Fruit fly (Drosophila melanogaster) whole organism, embryonic: ENCODE measurements around the gene Ir25a.
A peak's percentile ranks its signal among the peaks of the same experiment; 100 is the strongest.

Source experiments
- Ada2b ChIP-seq: fragments of 200-800 bp; sonication (Bioruptor generic); IDR thresholded peaks from 2 replicates; pipeline ENCODE4 v1.3.6; 2022; ENCODE audit warnings: missing biosample characterization, missing genetic modification characterization
- Aef1 ChIP-seq: fragments of 200-800 bp; sonication (Bioruptor generic); IDR thresholded peaks from 3 replicates; pipeline ENCODE4 v1.3.6; 2022; ENCODE audit warnings: missing biosample characterization, missing genetic modification characterization
- BtbVII ChIP-seq: fragments of 200-800 bp; sonication (Bioruptor generic); optimal IDR thresholded peaks from 3 replicates; lab custom pipeline; 2017; ENCODE audit warnings: missing biosample characterization, mild to moderate bottlenecking, missing genetic modification characterization
- CG1024 ChIP-seq: fragments of 200-800 bp; sonication (Bioruptor generic); IDR thresholded peaks from 2 replicates; pipeline ENCODE4 v1.3.6; 2022; ENCODE audit warnings: missing biosample characterization, missing genetic modification characterization
- CG11504 ChIP-seq: fragments of 200-800 bp; sonication (Bioruptor generic); optimal IDR thresholded peaks from 3 replicates; lab custom pipeline; 2019; ENCODE audit warnings: missing biosample characterization, mild to moderate bottlenecking, missing genetic modification characterization, moderate library complexity
- CG14441 ChIP-seq: fragments of 200-800 bp; sonication (Bioruptor generic); IDR thresholded peaks from 2 replicates; pipeline ENCODE4 v1.3.6; 2022; ENCODE audit warnings: missing biosample characterization, missing genetic modification characterization
- CG14710 ChIP-seq: fragments of 200-800 bp; sonication (Bioruptor generic); optimal IDR thresholded peaks from 3 replicates; lab custom pipeline; 2019; ENCODE audit warnings: missing biosample characterization, mild to moderate bottlenecking, missing genetic modification characterization, moderate library complexity
- CG15269 ChIP-seq: fragments of 200-800 bp; sonication (Bioruptor generic); optimal IDR thresholded peaks from 2 replicates; lab custom pipeline; 2018; ENCODE audit warnings: missing biosample characterization, mild to moderate bottlenecking, missing genetic modification characterization, moderate library complexity
- CG1603 ChIP-seq: fragments of 200-800 bp; sonication (Bioruptor generic); optimal IDR thresholded peaks from 2 replicates; lab custom pipeline; 2019; ENCODE audit warnings: missing biosample characterization, mild to moderate bottlenecking, missing genetic modification characterization, moderate library complexity
- CG16815 ChIP-seq: fragments of 200-800 bp; sonication (Bioruptor generic); optimal IDR thresholded peaks from 3 replicates; lab custom pipeline; 2017; ENCODE audit warnings: missing biosample characterization, mild to moderate bottlenecking, missing genetic modification characterization
- CG2678 ChIP-seq: fragments of 200-800 bp; sonication (Bioruptor generic); optimal IDR thresholded peaks from 3 replicates; lab custom pipeline; 2019; ENCODE audit warnings: missing biosample characterization, mild to moderate bottlenecking, missing genetic modification characterization, moderate library complexity
- CG30403 ChIP-seq: fragments of 200-800 bp; sonication (Bioruptor generic); optimal IDR thresholded peaks from 3 replicates; lab custom pipeline; 2016; ENCODE audit warnings: missing biosample characterization, missing genetic modification characterization
- CG32772 ChIP-seq: fragments of 200-800 bp; sonication (Bioruptor generic); IDR thresholded peaks from 2 replicates; pipeline ENCODE4 v1.3.6; 2022; ENCODE audit warnings: missing biosample characterization, missing genetic modification characterization
- CG33557 ChIP-seq: fragments of 200-800 bp; sonication (Bioruptor generic); optimal IDR thresholded peaks from 2 replicates; lab custom pipeline; 2019; ENCODE audit warnings: missing biosample characterization, mild to moderate bottlenecking, missing genetic modification characterization, moderate library complexity
- CG34224 ChIP-seq: fragments of 200-800 bp; sonication (Bioruptor generic); IDR thresholded peaks from 3 replicates; pipeline ENCODE4 v1.3.6; 2022; ENCODE audit warnings: missing biosample characterization, missing genetic modification characterization; ENCODE audit not compliant: partially characterized antibody
- CG6765 ChIP-seq: fragments of 200-800 bp; sonication (Bioruptor generic); optimal IDR thresholded peaks from 3 replicates; lab custom pipeline; 2017; ENCODE audit warnings: missing biosample characterization, mild to moderate bottlenecking, missing genetic modification characterization
- CG7786 ChIP-seq: fragments of 200-800 bp; sonication (Bioruptor generic); optimal IDR thresholded peaks from 2 replicates; lab custom pipeline; 2016; ENCODE audit warnings: missing biosample characterization, missing genetic modification characterization
- CG7928 ChIP-seq: fragments of 200-800 bp; sonication (Bioruptor generic); optimal IDR thresholded peaks from 2 replicates; lab custom pipeline; 2017; ENCODE audit warnings: missing biosample characterization, mild to moderate bottlenecking, missing genetic modification characterization
- CG9437 ChIP-seq: fragments of 200-800 bp; sonication (Bioruptor generic); optimal IDR thresholded peaks from 2 replicates; lab custom pipeline; 2018; ENCODE audit warnings: missing biosample characterization, mild to moderate bottlenecking, missing genetic modification characterization
- D ChIP-seq, 2 experiments: fragments of 200-800 bp in 1 of 2; fragments of >200 bp in 1 of 2; sonication (Bioruptor generic) in 1 of 2; optimal IDR thresholded peaks; 2 replicates in 1 of 2; 3 replicates in 1 of 2; lab custom pipeline; 2017; ENCODE audit warnings: mild to moderate bottlenecking in 1 of 2, missing biosample characterization in 1 of 2, missing genetic modification characterization in 1 of 2, missing genetic modification reagents in 1 of 2
- Dp ChIP-seq: fragments of 200-800 bp; sonication (Bioruptor generic); optimal IDR thresholded peaks from 2 replicates; lab custom pipeline; 2018; ENCODE audit warnings: missing biosample characterization, mild to moderate bottlenecking, missing genetic modification characterization, moderate library complexity
- Dref ChIP-seq: fragments of 200-800 bp; sonication (Bioruptor generic); IDR thresholded peaks from 2 replicates; pipeline ENCODE4 v1.3.6; 2022; ENCODE audit warnings: missing biosample characterization, missing genetic modification characterization
- Eip74EF ChIP-seq, 2 experiments: fragments of 200-800 bp in 1 of 2; fragments of >200 bp in 1 of 2; sonication (Bioruptor generic) in 1 of 2; optimal IDR thresholded peaks; 2 replicates each; lab custom pipeline; 2017 to 2019; ENCODE audit warnings: missing biosample characterization in 2 of 2, missing genetic modification characterization in 2 of 2, mild to moderate bottlenecking in 1 of 2, moderate library complexity in 1 of 2
- Ets97D ChIP-seq: fragments of 200-800 bp; sonication (Bioruptor generic); optimal IDR thresholded peaks from 3 replicates; lab custom pipeline; 2016; ENCODE audit warnings: missing biosample characterization, missing genetic modification characterization
- HHEX ChIP-seq: fragments of 200-800 bp; sonication (Bioruptor generic); optimal IDR thresholded peaks from 3 replicates; lab custom pipeline; 2017; ENCODE audit warnings: missing biosample characterization, mild to moderate bottlenecking, missing genetic modification characterization, missing genetic modification reagents
- HmgD ChIP-seq: fragments of 200-800 bp; sonication (Bioruptor generic); optimal IDR thresholded peaks from 3 replicates; lab custom pipeline; 2016; ENCODE audit warnings: missing biosample characterization, missing genetic modification characterization
- MBD-R2 ChIP-seq: fragments of 200-800 bp; sonication (Bioruptor generic); IDR thresholded peaks from 2 replicates; pipeline ENCODE4 v1.3.6; 2022; ENCODE audit warnings: missing biosample characterization, missing genetic modification characterization
- Med ChIP-seq: fragments of 200-800 bp; sonication (Bioruptor generic); peaks from one replicate; lab custom pipeline; 2016; ENCODE audit warnings: missing biosample characterization, missing genetic modification characterization, mild to moderate bottlenecking, inconsistent platforms, moderate library complexity
- NFAT ChIP-seq: fragments of 200-800 bp; sonication (Bioruptor generic); IDR thresholded peaks from 2 replicates; pipeline ENCODE4 v1.3.6; 2022; ENCODE audit warnings: missing biosample characterization, missing genetic modification characterization
- Nf-YC ChIP-seq: fragments of 200-800 bp; optimal IDR thresholded peaks from 3 replicates; lab custom pipeline; 2019; ENCODE audit warnings: missing biosample characterization, mild to moderate bottlenecking, missing genetic modification characterization, moderate library complexity
- Scr ChIP-seq: fragments of 200-800 bp; sonication (Bioruptor generic); IDR thresholded peaks from 2 replicates; pipeline ENCODE4 v1.3.6; 2022; ENCODE audit warnings: missing biosample characterization, missing genetic modification characterization; ENCODE audit not compliant: partially characterized antibody
- Tbp ChIP-seq: fragments of >200 bp; optimal IDR thresholded peaks from 2 replicates; lab custom pipeline; 2018; ENCODE audit warnings: missing biosample characterization, missing genetic modification characterization
- amos ChIP-seq: fragments of 200-800 bp; sonication (Bioruptor generic); IDR thresholded peaks from 2 replicates; pipeline ENCODE4 v1.3.6; 2022; ENCODE audit warnings: missing biosample characterization, missing genetic modification characterization; ENCODE audit not compliant: partially characterized antibody
- bbx ChIP-seq: fragments of 200-800 bp; sonication (Bioruptor generic); IDR thresholded peaks from 2 replicates; pipeline ENCODE4 v1.3.6; 2022; ENCODE audit warnings: missing biosample characterization, missing genetic modification characterization; ENCODE audit not compliant: partially characterized antibody
- cad ChIP-seq: fragments of >200 bp; optimal IDR thresholded peaks from 2 replicates; lab custom pipeline; 2017; ENCODE audit warnings: missing biosample characterization, missing genetic modification characterization
- dmrt11E ChIP-seq: fragments of 200-800 bp; sonication (Bioruptor generic); optimal IDR thresholded peaks from 3 replicates; lab custom pipeline; 2018; ENCODE audit warnings: missing biosample characterization, mild to moderate bottlenecking, missing genetic modification characterization, moderate library complexity
- fd3F ChIP-seq: fragments of 200-800 bp; sonication (Bioruptor generic); optimal IDR thresholded peaks from 2 replicates; lab custom pipeline; 2018; ENCODE audit warnings: missing biosample characterization, mild to moderate bottlenecking, missing genetic modification characterization, moderate library complexity
- gfzf ChIP-seq: fragments of 200-800 bp; sonication (Bioruptor generic); optimal IDR thresholded peaks from 2 replicates; lab custom pipeline; 2016; ENCODE audit warnings: missing biosample characterization, mild to moderate bottlenecking, missing genetic modification characterization, moderate library complexity
- hb ChIP-seq: fragments of 200-800 bp; sonication (Bioruptor generic); IDR thresholded peaks from 3 replicates; pipeline ENCODE4 v1.3.6; 2022; ENCODE audit warnings: missing biosample characterization, missing genetic modification characterization; ENCODE audit not compliant: partially characterized antibody
- inv ChIP-seq: fragments of 200-800 bp; sonication (Bioruptor generic); IDR thresholded peaks from 2 replicates; pipeline ENCODE4 v1.3.6; 2022; ENCODE audit warnings: missing biosample characterization, missing genetic modification characterization; ENCODE audit not compliant: partially characterized antibody
- lilli ChIP-seq: fragments of 200-800 bp; sonication (Bioruptor generic); optimal IDR thresholded peaks from 3 replicates; lab custom pipeline; 2016; ENCODE audit warnings: missing biosample characterization, missing genetic modification characterization
- nau ChIP-seq: fragments of 200-800 bp; sonication (Bioruptor generic); optimal IDR thresholded peaks from 3 replicates; lab custom pipeline; 2017; ENCODE audit warnings: missing biosample characterization, mild to moderate bottlenecking, missing genetic modification characterization, missing genetic modification reagents
- p53 ChIP-seq: fragments of 200-800 bp; sonication (Bioruptor generic); optimal IDR thresholded peaks from 2 replicates; lab custom pipeline; 2016; ENCODE audit warnings: missing biosample characterization, missing genetic modification characterization
- psq ChIP-seq: fragments of 200-800 bp; sonication (Bioruptor generic); optimal IDR thresholded peaks from 2 replicates; lab custom pipeline; 2017; ENCODE audit warnings: missing biosample characterization, missing genetic modification characterization
- pzg ChIP-seq: fragments of 200-800 bp; sonication (Bioruptor generic); optimal IDR thresholded peaks from 3 replicates; lab custom pipeline; 2018; ENCODE audit warnings: missing biosample characterization, mild to moderate bottlenecking, missing genetic modification characterization, moderate library complexity
- sug ChIP-seq: fragments of 200-800 bp; optimal IDR thresholded peaks from 2 replicates; lab custom pipeline; 2019; ENCODE audit warnings: missing biosample characterization, mild to moderate bottlenecking, missing genetic modification characterization, moderate library complexity
- trem ChIP-seq: fragments of 200-800 bp; optimal IDR thresholded peaks from 3 replicates; lab custom pipeline; 2019; ENCODE audit warnings: missing biosample characterization, mild to moderate bottlenecking, missing genetic modification characterization, moderate library complexity
- twi ChIP-seq: fragments of 200-800 bp; optimal IDR thresholded peaks from 2 replicates; lab custom pipeline; 2019; ENCODE audit warnings: missing biosample characterization, mild to moderate bottlenecking, missing genetic modification characterization, moderate library complexity
- wor ChIP-seq: fragments of 200-800 bp; sonication (Bioruptor generic); IDR thresholded peaks from 2 replicates; pipeline ENCODE4 v1.3.6; 2022; ENCODE audit warnings: missing biosample characterization, missing genetic modification characterization
- yki ChIP-seq: fragments of >200 bp; optimal IDR thresholded peaks from 3 replicates; lab custom pipeline; 2018

Gene Ir25a

dm6 chr2L:4883023-4883392, 47.9 kb upstream of the Ir25a start, which contains the start of the genes Cf2 and CG3008 (continued):
- TF ChIP-seq CG9437 (GFP tag; lab: Kevin White, UChicago) (no peak), CG34224 (GFP tag; lab: Robert Waterston, UW) (peak; percentile 82), dmrt11E (tag; lab: Kevin White, UChicago) (no peak), sug (tag; lab: Kevin White, UChicago) (peak; percentile 1), lilli (GFP tag; lab: Kevin White, UChicago) (peak; percentile 9), CG7786 (no peak), CG14441 (GFP tag; lab: Robert Waterston, UW) (no peak), CG7928 (GFP tag; lab: Kevin White, UChicago) (no peak), cad (GFP tag; lab: Kevin White, UChicago) (no peak), CG30403 (peak; percentile 19), Scr (peak; percentile 90), NFAT (GFP tag; lab: Robert Waterston, UW) (no peak), Nf-YC (tag; lab: Kevin White, UChicago) (peak; percentile 25), HmgD (GFP tag; lab: Kevin White, UChicago) (no peak), CG11504 (tag; lab: Kevin White, UChicago) (no peak), Dp (peak; percentile 29), fd3F (GFP tag; lab: Kevin White, UChicago) (no peak), Aef1 (GFP tag; lab: Robert Waterston, UW) (peak; percentile 16; the same call in 1 of the 3 replicates), Dref (GFP tag; lab: Robert Waterston, UW) (peak; percentile 83), p53 (GFP tag; lab: Kevin White, UChicago) (no peak), MBD-R2 (GFP tag; lab: Robert Waterston, UW) (peak; percentile 64), twi (no peak), gfzf (peak; percentile 21), CG32772 (GFP tag; lab: Robert Waterston, UW) (no peak), pzg (GFP tag; lab: Kevin White, UChicago) (peak; percentile 78), HHEX (GFP tag; lab: Kevin White, UChicago) (no peak), wor (GFP tag; lab: Robert Waterston, UW) (no peak), Tbp (GFP tag; lab: Kevin White, UChicago) (no peak), bbx (GFP tag; lab: Robert Waterston, UW) (peak; percentile 65), CG1603 (no peak), CG15269 (tag; lab: Kevin White, UChicago) (no peak), CG6765 (no peak), CG1024 (GFP tag; lab: Robert Waterston, UW) (no peak), Ada2b (GFP tag; lab: Robert Waterston, UW) (no peak), psq (GFP tag; lab: Kevin White, UChicago) (peak; percentile 0), trem (peak; percentile 78), nau (no peak), CG33557 (GFP tag; lab: Kevin White, UChicago) (no peak), amos (GFP tag; lab: Robert Waterston, UW) (peak; percentile 83), CG14710 (tag; lab: Kevin White, UChicago) (peak; percentile 74), D (optimal IDR thresholded peaks at IDR 0.05; lab: Kevin White, UChicago) (no peak), D (GFP tag; optimal IDR thresholded peaks at IDR 0.05; lab: Kevin White, UChicago) (no peak), hb (GFP tag; lab: Robert Waterston, UW) (peak; percentile 88), Eip74EF (GFP tag; optimal IDR thresholded peaks at IDR 0.05; lab: Kevin White, UChicago) (no peak), CG2678 (tag; lab: Kevin White, UChicago) (no peak), Med (GFP tag; lab: Kevin White, UChicago) (peak; percentile 58), inv (GFP tag; lab: Robert Waterston, UW) (peak; percentile 76), CG16815 (GFP tag; lab: Kevin White, UChicago) (no peak), Ets97D (GFP tag; lab: Kevin White, UChicago) (peak; percentile 72), BtbVII (no peak), yki (lab: Kevin White, UChicago) (no peak)
